Fruit fly (Drosophila melanogaster): ENCODE data around the gene Gr10a.

Gr10a gene

dm6 chrX:11423277-11423717 lies 6.1 kb upstream of the Gr10a start (continued):
- TF ChIP-seq ewg (GFP tag; optimal IDR thresholded peaks at IDR 0.05) = peak; percentile 70
- peak; percentile 40; the same call in 1 of the 2 replicates for TF ChIP-seq CkIIα-i1 (GFP tag; IDR thresholded peaks at IDR 0.05)
- TF ChIP-seq CG9609 (GFP tag; optimal IDR thresholded peaks at IDR 0.05) = peak; percentile 87
- TF ChIP-seq CG10543 (GFP tag; optimal IDR thresholded peaks at IDR 0.05) = peak; percentile 76
- peak; percentile 70 for TF ChIP-seq Nf-YC (tag; optimal IDR thresholded peaks at IDR 0.05)
- TF ChIP-seq caup (GFP tag; optimal IDR thresholded peaks at IDR 0.05; ENCODE audit: severe bottlenecking) = peak; percentile 91
- TF ChIP-seq mld (GFP tag; IDR thresholded peaks at IDR 0.05; ENCODE audit: partially characterized antibody) = no peak
- TF ChIP-seq ems (GFP tag; optimal IDR thresholded peaks at IDR 0.05) = peak; percentile 91
- peak; percentile 88 for TF ChIP-seq CG10654 (GFP tag; optimal IDR thresholded peaks at IDR 0.05)
- peak; percentile 86 to 88 for TF ChIP-seq Pdp1 (GFP tag; optimal IDR thresholded peaks at IDR 0.05)
- TF ChIP-seq ab (GFP tag; optimal IDR thresholded peaks at IDR 0.05) = peak; percentile 87
- peak; percentile 86 for TF ChIP-seq cas (GFP tag; IDR thresholded peaks at IDR 0.05)
- peak; percentile 78; the same call in 1 of the 3 replicates for TF ChIP-seq CG3726 (GFP tag; IDR thresholded peaks at IDR 0.05)
- TF ChIP-seq CG7745 (tag; optimal IDR thresholded peaks at IDR 0.05) = no peak
- TF ChIP-seq pum (GFP tag; optimal IDR thresholded peaks at IDR 0.05) = peak; percentile 70
- TF ChIP-seq Kr (GFP tag; optimal IDR thresholded peaks at IDR 0.05) = no peak
- TF ChIP-seq D19B (GFP tag; optimal IDR thresholded peaks at IDR 0.05) = peak; percentile 81
- TF ChIP-seq Awh (GFP tag; IDR thresholded peaks at IDR 0.05) = peak; percentile 76
- peak in 1 of 2 experiments; percentile 51 for TF ChIP-seq Hr78 (GFP tag; optimal IDR thresholded peaks at IDR 0.05)
- peak; percentile 62 for TF ChIP-seq Ravus (GFP tag; IDR thresholded peaks at IDR 0.05)
- TF ChIP-seq CG4424 (GFP tag; optimal IDR thresholded peaks at IDR 0.05) = peak; percentile 90
- TF ChIP-seq CG5953 (GFP tag; IDR thresholded peaks at IDR 0.05) = peak; percentile 60; the same call in 1 of the 2 replicates
- peak; percentile 73 for TF ChIP-seq Fer2 (tag; optimal IDR thresholded peaks at IDR 0.05)
- TF ChIP-seq Sox102F (GFP tag; optimal IDR thresholded peaks at IDR 0.05) = peak; percentile 91
- peak; percentile 61; the same call in 1 of the 2 replicates for TF ChIP-seq GATAe (GFP tag; conservative IDR thresholded peaks at IDR 0.05)
- TF ChIP-seq jumu (GFP tag; optimal IDR thresholded peaks at IDR 0.05) = peak; percentile 79
- TF ChIP-seq Abd-B (GFP tag; optimal IDR thresholded peaks at IDR 0.05) = peak; percentile 81
- TF ChIP-seq CG6175 (GFP tag; IDR thresholded peaks at IDR 0.05) = peak; percentile 76; the same call in 2 of the 3 replicates
- TF ChIP-seq CG15601 (tag; optimal IDR thresholded peaks at IDR 0.05) = peak; percentile 54
- peak; percentile 91 for TF ChIP-seq CG11695 (GFP tag; IDR thresholded peaks at IDR 0.05)
- peak; percentile 73 for TF ChIP-seq CG31365 (tag; optimal IDR thresholded peaks at IDR 0.05)
- peak; percentile 47 for TF ChIP-seq CG14965 (GFP tag; optimal IDR thresholded peaks at IDR 0.05; ENCODE audit: borderline replicate concordance)
- TF ChIP-seq ranshi (GFP tag; IDR thresholded peaks at IDR 0.05) = peak; percentile 85
- TF ChIP-seq lov (optimal IDR thresholded peaks at IDR 0.05) = no peak
- peak; percentile 82; the same call in 2 of the 3 replicates for TF ChIP-seq lov (GFP tag; IDR thresholded peaks at IDR 0.05)
- TF ChIP-seq CG2875 (GFP tag; optimal IDR thresholded peaks at IDR 0.05) = peak; percentile 75
- peak; percentile 85 for TF ChIP-seq Side (GFP tag; optimal IDR thresholded peaks at IDR 0.05)
- TF ChIP-seq CG12155 (GFP tag; optimal IDR thresholded peaks at IDR 0.05) = peak; percentile 79
- TF ChIP-seq CG1602 (GFP tag; optimal IDR thresholded peaks at IDR 0.05) = peak; percentile 79
- peak; percentile 57; the same call in 1 of the 2 replicates for TF ChIP-seq CG16779 (GFP tag; IDR thresholded peaks at IDR 0.05)
- no peak for TF ChIP-seq Hr39 (optimal IDR thresholded peaks at IDR 0.05)
- peak; percentile 67 for TF ChIP-seq wek (GFP tag; optimal IDR thresholded peaks at IDR 0.05)
- TF ChIP-seq Doc3 (GFP tag; IDR thresholded peaks at IDR 0.05; ENCODE audit: partially characterized antibody) = no peak
- peak; percentile 84 for TF ChIP-seq CG6272 (GFP tag; IDR thresholded peaks at IDR 0.05)
- peak; percentile 94 for TF ChIP-seq gcm2 (GFP tag; optimal IDR thresholded peaks at IDR 0.05)
- TF ChIP-seq Six4 (GFP tag; optimal IDR thresholded peaks at IDR 0.05) = peak; percentile 84
- peak; percentile 90 for TF ChIP-seq fd3F (GFP tag; optimal IDR thresholded peaks at IDR 0.05)
- peak; percentile 79 for TF ChIP-seq CG1233 (GFP tag; optimal IDR thresholded peaks at IDR 0.05)
- peak; percentile 89 for TF ChIP-seq cwo (GFP tag; optimal IDR thresholded peaks at IDR 0.05)
- TF ChIP-seq Ssrp (tag; optimal IDR thresholded peaks at IDR 0.05) = peak; percentile 74
